Fruit fly (Drosophila melanogaster) whole organism, pupa: ENCODE measurements around the gene rempA.

ENCODE experiments used
- CG14655 ChIP-seq: fragments of 200-800 bp; sonication (Bioruptor generic); optimal IDR thresholded peaks from 3 replicates; lab custom pipeline; 2017; ENCODE audit warnings: mild to moderate bottlenecking, missing biosample characterization, missing genetic modification reagents, missing genetic modification characterization
- CG4496 ChIP-seq: fragments of 200-800 bp; sonication (Bioruptor generic); IDR thresholded peaks from 3 replicates; pipeline ENCODE4 v1.3.6; 2022; ENCODE audit warnings: missing biosample characterization, missing genetic modification characterization
- Pif1A ChIP-seq: fragments of 200-800 bp; sonication (Bioruptor generic); optimal IDR thresholded peaks from 3 replicates; lab custom pipeline; 2016; ENCODE audit warnings: missing biosample characterization, missing genetic modification characterization

DNA sequence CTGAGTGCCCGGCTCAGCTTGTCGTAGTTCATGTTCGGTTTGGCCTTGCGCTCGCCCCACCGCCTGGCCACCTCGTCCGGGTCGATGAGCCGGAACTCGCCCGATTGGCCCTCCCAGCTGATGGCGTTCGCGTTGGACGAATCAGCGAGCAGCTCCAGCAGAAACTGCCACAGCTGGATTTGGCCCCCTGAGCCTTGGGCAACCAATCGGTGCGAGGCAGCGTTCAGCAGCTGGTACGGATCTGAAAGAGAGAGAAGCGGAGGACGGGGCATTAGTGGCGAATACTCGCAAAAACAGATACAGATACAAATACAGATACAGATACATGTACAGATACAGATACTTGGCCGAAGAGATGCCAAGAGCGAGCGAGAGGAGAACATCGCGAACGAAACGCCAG lies 12.1 kb downstream of the rempA start:
- TF ChIP-seq CG14655 (GFP tag; lab: Kevin White, UChicago): no peak
- no peak for TF ChIP-seq Pif1A (GFP tag; lab: Kevin White, UChicago)
- no peak; the same call in 2 of the 3 replicates for TF ChIP-seq CG4496
